Worm (Caenorhabditis elegans): ENCODE measurements around the gene F42F12.11.
A peak's percentile ranks its signal among the peaks of the same experiment; 100 is the strongest.

F42F12.11 gene

ce11 chrX:12362951-12363486 lies 16.2 kb downstream of the F42F12.11 start (continued):
- TF ChIP-seq ces-1 (GFP tag; optimal IDR thresholded peaks at IDR 0.05) (peak; percentile 97), arid-1 (GFP tag; conservative IDR thresholded peaks at IDR 0.05) (peak; percentile 76), nhr-6 (tag; optimal IDR thresholded peaks at IDR 0.05) (peak; percentile 97), F49E8.2 (tag; optimal IDR thresholded peaks at IDR 0.05; ENCODE audit: borderline replicate concordance) (peak; percentile 39), daf-19 (GFP tag; conservative IDR thresholded peaks at IDR 0.05) (peak; percentile 67), unc-130 (GFP tag; optimal IDR thresholded peaks at IDR 0.05) (no peak), ztf-11 (tag; optimal IDR thresholded peaks at IDR 0.05) (peak; percentile 56), saeg-2 (GFP tag; IDR thresholded peaks at IDR 0.05) (peak; percentile 93), nhr-77 (tag; optimal IDR thresholded peaks at IDR 0.05) (peak; percentile 100), dmd-6 (GFP tag; IDR thresholded peaks at IDR 0.05) (peak; percentile 97), skn-1 (tag; optimal IDR thresholded peaks at IDR 0.05) (peak; percentile 41), vab-7 (GFP tag; IDR thresholded peaks at IDR 0.05) (peak; percentile 84; the same call in 1 of the 2 replicates), ctbp-1 (GFP tag; IDR thresholded peaks at IDR 0.05) (peak; percentile 98), nhr-76 (tag; optimal IDR thresholded peaks at IDR 0.05) (peak; percentile 87), nhr-41 (GFP tag; IDR thresholded peaks at IDR 0.05) (peak; percentile 72; the same call in 1 of the 2 replicates), zip-2 (tag; optimal IDR thresholded peaks at IDR 0.05) (peak; percentile 96), ceh-82 (tag; optimal IDR thresholded peaks at IDR 0.05) (peak; percentile 72), mes-2 (tag; optimal IDR thresholded peaks at IDR 0.05; ENCODE audit: poor library complexity, severe bottlenecking) (peak; percentile 94), fos-1 (tag; optimal IDR thresholded peaks at IDR 0.05) (peak; percentile 98), ama-1 (optimal IDR thresholded peaks at IDR 0.05) (no peak), mep-1 (tag; optimal IDR thresholded peaks at IDR 0.05) (peak; percentile 100), D1046.2 (GFP tag; IDR thresholded peaks at IDR 0.05) (peak; percentile 87; the same call in 1 of the 2 replicates), tag-97 (GFP tag; IDR thresholded peaks at IDR 0.05) (peak; percentile 76), gei-8 (GFP tag; optimal IDR thresholded peaks at IDR 0.05) (peak; percentile 75), daf-8 (GFP tag; IDR thresholded peaks at IDR 0.05) (peak; percentile 57; the same call in 1 of the 2 replicates), mdl-1 (tag; optimal IDR thresholded peaks at IDR 0.05) (peak; percentile 87 to 89), lir-3 (tag; optimal IDR thresholded peaks at IDR 0.05) (peak; percentile 94), madf-5 (GFP tag; IDR thresholded peaks at IDR 0.05) (peak in 1 of 2 experiments; percentile 85; a peak in 1 of 4 replicates), zfp-3 (GFP tag; conservative IDR thresholded peaks at IDR 0.05) (peak; percentile 95), pqm-1 (tag; optimal IDR thresholded peaks at IDR 0.05) (peak; percentile 65), Y5F2A.4 (GFP tag; optimal IDR thresholded peaks at IDR 0.05) (peak; percentile 90), mdt-29 (GFP tag; IDR thresholded peaks at IDR 0.05) (peak; percentile 92), dmd-8 (GFP tag; IDR thresholded peaks at IDR 0.05) (0 out of 2 replicates have a peak, but pooled peaks have one; percentile 5), ztf-7 (tag; optimal IDR thresholded peaks at IDR 0.05) (peak; percentile 95), dmd-9 (GFP tag; IDR thresholded peaks at IDR 0.05) (peak; percentile 64; the same call in 1 of the 2 replicates), nhr-10 (tag; optimal IDR thresholded peaks at IDR 0.05) (peak; percentile 98), hlh-30 (tag; optimal IDR thresholded peaks at IDR 0.05; ENCODE audit: insufficient read depth) (peak; percentile 93), dpl-1 (GFP tag; optimal IDR thresholded peaks at IDR 0.05) (peak; percentile 66), T20F7.1 (GFP tag; optimal IDR thresholded peaks at IDR 0.05) (peak; percentile 94), F44E2.7 (GFP tag; IDR thresholded peaks at IDR 0.05) (no peak), nhr-25 (tag; optimal IDR thresholded peaks at IDR 0.05; ENCODE audit: borderline replicate concordance, insufficient read depth) (peak; percentile 84), zag-1 (tag; optimal IDR thresholded peaks at IDR 0.05) (peak; percentile 90), Y75B8A.6 (GFP tag; IDR thresholded peaks at IDR 0.05) (no peak), daf-16 (GFP tag; optimal IDR thresholded peaks at IDR 0.05) (peak; percentile 94 to 99), daf-16 (tag; optimal IDR thresholded peaks at IDR 0.05) (peak; percentile 99), ceh-32 (tag; optimal IDR thresholded peaks at IDR 0.05; ENCODE audit: poor library complexity) (peak; percentile 89), ceh-62 (tag; optimal IDR thresholded peaks at IDR 0.05) (peak; percentile 40), set-16 (GFP tag; IDR thresholded peaks at IDR 0.05) (no peak), nhr-102 (tag; optimal IDR thresholded peaks at IDR 0.05) (peak; percentile 99), nhr-42 (GFP tag; IDR thresholded peaks at IDR 0.05) (peak; percentile 97)

Data from whole organism, L4 larva.